Fruit fly (Drosophila melanogaster) whole organism, embryonic: Measurements from ENCODE around the gene CG5612.

Experiments used
- CG11093 ChIP-seq: fragments of 200-800 bp; sonication (Bioruptor generic); IDR thresholded peaks from 3 replicates; pipeline ENCODE4 v1.3.6; 2022; ENCODE audit warnings: missing biosample characterization, missing genetic modification characterization
- CG11504 ChIP-seq: fragments of 200-800 bp; sonication (Bioruptor generic); optimal IDR thresholded peaks from 3 replicates; lab custom pipeline; 2019; ENCODE audit warnings: missing biosample characterization, mild to moderate bottlenecking, missing genetic modification characterization, moderate library complexity
- CG12155 ChIP-seq: fragments of 200-800 bp; sonication (Bioruptor generic); optimal IDR thresholded peaks from 3 replicates; lab custom pipeline; 2016; ENCODE audit warnings: missing biosample characterization, missing genetic modification characterization
- CG12659 ChIP-seq: fragments of 200-800 bp; sonication (Bioruptor generic); optimal IDR thresholded peaks from 3 replicates; lab custom pipeline; 2017; ENCODE audit warnings: mild to moderate bottlenecking, missing biosample characterization, missing genetic modification reagents, missing genetic modification characterization
- CG12769 ChIP-seq: fragments of 200-800 bp; sonication (Bioruptor generic); optimal IDR thresholded peaks from 2 replicates; lab custom pipeline; 2019; ENCODE audit warnings: missing biosample characterization, mild to moderate bottlenecking, missing genetic modification characterization, moderate library complexity
- CG13123 ChIP-seq: fragments of 200-800 bp; sonication (Bioruptor generic); optimal IDR thresholded peaks from 2 replicates; lab custom pipeline; 2016; ENCODE audit warnings: missing biosample characterization, missing genetic modification characterization
- CG14441 ChIP-seq: fragments of 200-800 bp; sonication (Bioruptor generic); IDR thresholded peaks from 2 replicates; pipeline ENCODE4 v1.3.6; 2022; ENCODE audit warnings: missing biosample characterization, missing genetic modification characterization
- CG1602 ChIP-seq: fragments of 200-800 bp; sonication (Bioruptor generic); optimal IDR thresholded peaks from 3 replicates; lab custom pipeline; 2016; ENCODE audit warnings: missing biosample characterization, missing genetic modification characterization
- CG16815 ChIP-seq: fragments of 200-800 bp; sonication (Bioruptor generic); optimal IDR thresholded peaks from 3 replicates; lab custom pipeline; 2017; ENCODE audit warnings: missing biosample characterization, mild to moderate bottlenecking, missing genetic modification characterization
- CG18599 ChIP-seq: fragments of 200-800 bp; sonication (Bioruptor generic); optimal IDR thresholded peaks from 3 replicates; lab custom pipeline; 2017; ENCODE audit warnings: missing biosample characterization, missing genetic modification characterization, mild to moderate bottlenecking, moderate library complexity, missing genetic modification reagents
- CG2129 ChIP-seq: fragments of 200-800 bp; sonication (Bioruptor generic); IDR thresholded peaks from 2 replicates; pipeline ENCODE4 v1.3.6; 2022; ENCODE audit warnings: missing biosample characterization, missing genetic modification characterization; ENCODE audit not compliant: partially characterized antibody
- CG2199 ChIP-seq: fragments of 200-800 bp; sonication (Bioruptor generic); IDR thresholded peaks from 3 replicates; pipeline ENCODE4 v1.3.6; 2022; ENCODE audit warnings: missing biosample characterization, missing genetic modification characterization
- CG31365 ChIP-seq: fragments of 200-800 bp; sonication (Bioruptor generic); optimal IDR thresholded peaks from 2 replicates; lab custom pipeline; 2018; ENCODE audit warnings: missing biosample characterization, mild to moderate bottlenecking, missing genetic modification characterization
- CG3726 ChIP-seq: fragments of 200-800 bp; sonication (Bioruptor generic); IDR thresholded peaks from 3 replicates; pipeline ENCODE4, ENCODE4 v1.3.6; 2022; ENCODE audit warnings: missing biosample characterization, missing genetic modification characterization
- CG4328 ChIP-seq: fragments of 200-800 bp; sonication (Bioruptor generic); optimal IDR thresholded peaks from 3 replicates; lab custom pipeline; 2017; ENCODE audit warnings: missing biosample characterization, missing genetic modification reagents, missing genetic modification characterization
- CG5245 ChIP-seq: fragments of 200-800 bp; sonication (Bioruptor generic); optimal IDR thresholded peaks from 3 replicates; lab custom pipeline; 2016; ENCODE audit warnings: missing biosample characterization, missing genetic modification characterization
- CG6254 ChIP-seq: fragments of 200-800 bp; sonication (Bioruptor generic); optimal IDR thresholded peaks from 3 replicates; lab custom pipeline; 2017; ENCODE audit warnings: mild to moderate bottlenecking, missing biosample characterization, missing genetic modification reagents, missing genetic modification characterization
- CG7357 ChIP-seq: fragments of 200-800 bp; sonication (Bioruptor generic); IDR thresholded peaks from 3 replicates; pipeline ENCODE4 v1.3.6; 2022; ENCODE audit warnings: missing biosample characterization, missing genetic modification characterization
- CG7839 ChIP-seq: fragments of 200-800 bp; sonication (Bioruptor generic); optimal IDR thresholded peaks from 3 replicates; lab custom pipeline; 2018; ENCODE audit warnings: missing biosample characterization, mild to moderate bottlenecking, missing genetic modification characterization, moderate library complexity
- CG8281 ChIP-seq: fragments of 200-800 bp; sonication (Bioruptor generic); optimal IDR thresholded peaks from 2 replicates; lab custom pipeline; 2018; ENCODE audit warnings: missing biosample characterization, mild to moderate bottlenecking, missing genetic modification characterization, moderate library complexity
- CG8388 ChIP-seq: fragments of 200-800 bp; sonication (Bioruptor generic); optimal IDR thresholded peaks from 2 replicates; lab custom pipeline; 2019; ENCODE audit warnings: missing biosample characterization, mild to moderate bottlenecking, missing genetic modification characterization, moderate library complexity
- CG9727 ChIP-seq: fragments of 200-800 bp; sonication (Bioruptor generic); optimal IDR thresholded peaks from 3 replicates; lab custom pipeline; 2017; ENCODE audit warnings: missing biosample characterization, mild to moderate bottlenecking, missing genetic modification characterization
- CG9817 ChIP-seq: fragments of 200-800 bp; sonication (Bioruptor generic); optimal IDR thresholded peaks from 2 replicates; lab custom pipeline; 2018; ENCODE audit warnings: missing biosample characterization, mild to moderate bottlenecking, missing genetic modification characterization, moderate library complexity
- Dbx ChIP-seq: fragments of 200-800 bp; sonication (Bioruptor generic); IDR thresholded peaks from 3 replicates; pipeline ENCODE4 v1.3.6; 2022; ENCODE audit warnings: missing biosample characterization, missing genetic modification characterization
- Dek ChIP-seq: fragments of 200-800 bp; sonication (Bioruptor generic); optimal IDR thresholded peaks from 3 replicates; lab custom pipeline; 2019; ENCODE audit warnings: missing biosample characterization, mild to moderate bottlenecking, missing genetic modification characterization, moderate library complexity
- Hr51 ChIP-seq, 2 experiments: fragments of 200-800 bp; sonication (Bioruptor generic); optimal IDR thresholded peaks; 2 replicates in 1 of 2; 3 replicates in 1 of 2; lab custom pipeline; 2016 to 2018; ENCODE audit warnings: missing biosample characterization in 2 of 2, missing genetic modification characterization in 2 of 2, mild to moderate bottlenecking in 1 of 2, moderate library complexity in 1 of 2
- Kr ChIP-seq: fragments of 200-800 bp; sonication (Bioruptor generic); optimal IDR thresholded peaks from 2 replicates; lab custom pipeline; 2017; ENCODE audit warnings: missing biosample characterization, mild to moderate bottlenecking, missing genetic modification characterization
- Lhr ChIP-seq: fragments of 200-800 bp; sonication (Bioruptor generic); optimal IDR thresholded peaks from 3 replicates; lab custom pipeline; 2017; ENCODE audit warnings: mild to moderate bottlenecking, missing biosample characterization, missing genetic modification reagents, missing genetic modification characterization
- Max ChIP-seq: fragments of 200-800 bp; sonication (Bioruptor generic); optimal IDR thresholded peaks from 2 replicates; lab custom pipeline; 2016; ENCODE audit warnings: missing biosample characterization, mild to moderate bottlenecking, missing genetic modification characterization
- NFAT ChIP-seq: fragments of 200-800 bp; sonication (Bioruptor generic); IDR thresholded peaks from 2 replicates; pipeline ENCODE4 v1.3.6; 2022; ENCODE audit warnings: missing biosample characterization, missing genetic modification characterization
- Pdp1 ChIP-seq, 2 experiments: fragments of 200-800 bp; sonication (Bioruptor generic); optimal IDR thresholded peaks; 3 replicates each; lab custom pipeline; 2016; ENCODE audit warnings: missing biosample characterization in 2 of 2, missing genetic modification characterization in 2 of 2, mild to moderate bottlenecking in 1 of 2, moderate library complexity in 1 of 2
- Scr ChIP-seq: fragments of 200-800 bp; sonication (Bioruptor generic); IDR thresholded peaks from 2 replicates; pipeline ENCODE4 v1.3.6; 2022; ENCODE audit warnings: missing biosample characterization, missing genetic modification characterization; ENCODE audit not compliant: partially characterized antibody
- Usf ChIP-seq: fragments of 200-800 bp; sonication (Bioruptor generic); optimal IDR thresholded peaks from 2 replicates; lab custom pipeline; 2017; ENCODE audit warnings: missing genotype, missing biosample characterization, missing genetic modification characterization
- cato ChIP-seq: fragments of 200-800 bp; sonication (Bioruptor generic); optimal IDR thresholded peaks from 2 replicates; lab custom pipeline; 2016; ENCODE audit warnings: missing biosample characterization, missing genetic modification characterization, borderline replicate concordance
- crol ChIP-seq: fragments of 200-800 bp; sonication (Bioruptor generic); IDR thresholded peaks from 2 replicates; pipeline ENCODE4 v1.3.6; 2022; ENCODE audit warnings: missing biosample characterization, missing genetic modification characterization
- eyg ChIP-seq: fragments of 200-800 bp; sonication (Bioruptor generic); optimal IDR thresholded peaks from 3 replicates; lab custom pipeline; 2016; ENCODE audit warnings: missing biosample characterization, missing genetic modification characterization
- gem ChIP-seq: fragments of 200-800 bp; sonication (Bioruptor generic); optimal IDR thresholded peaks from 2 replicates; lab custom pipeline; 2019; ENCODE audit warnings: missing biosample characterization, mild to moderate bottlenecking, missing genetic modification characterization, moderate library complexity
- grau ChIP-seq: fragments of 200-800 bp; optimal IDR thresholded peaks from 3 replicates; lab custom pipeline; 2019; ENCODE audit warnings: missing biosample characterization, mild to moderate bottlenecking, missing genetic modification characterization, moderate library complexity
- ind ChIP-seq: fragments of 200-800 bp; sonication (Bioruptor generic); optimal IDR thresholded peaks from 3 replicates; lab custom pipeline; 2016; ENCODE audit warnings: missing biosample characterization, missing genetic modification characterization
- lab ChIP-seq: fragments of 200-800 bp; sonication (Bioruptor generic); optimal IDR thresholded peaks from 3 replicates; lab custom pipeline; 2017; ENCODE audit warnings: missing biosample characterization, missing genetic modification characterization, mild to moderate bottlenecking, moderate library complexity, missing genetic modification reagents
- pnt ChIP-seq: fragments of 200-800 bp; sonication (Bioruptor generic); optimal IDR thresholded peaks from 3 replicates; lab custom pipeline; 2016; ENCODE audit warnings: missing biosample characterization, missing genetic modification characterization
- pzg ChIP-seq: fragments of 200-800 bp; sonication (Bioruptor generic); optimal IDR thresholded peaks from 3 replicates; lab custom pipeline; 2018; ENCODE audit warnings: missing biosample characterization, mild to moderate bottlenecking, missing genetic modification characterization, moderate library complexity
- row ChIP-seq: fragments of 200-800 bp; sonication (Bioruptor generic); IDR thresholded peaks from 3 replicates; pipeline ENCODE4 v1.3.6; 2022; ENCODE audit warnings: missing biosample characterization, missing genetic modification characterization
- schlank ChIP-seq: fragments of 200-800 bp; sonication (Bioruptor generic); optimal IDR thresholded peaks from 2 replicates; lab custom pipeline; 2018; ENCODE audit warnings: missing biosample characterization, mild to moderate bottlenecking, missing genetic modification characterization
- sens ChIP-seq: fragments of 200-800 bp; sonication (Bioruptor generic); peaks from one replicate; lab custom pipeline; 2016; ENCODE audit warnings: missing biosample characterization, missing genetic modification characterization
- vnd ChIP-seq: fragments of 200-800 bp; sonication (Bioruptor generic); IDR thresholded peaks from 3 replicates; pipeline ENCODE4 v1.3.6; 2022; ENCODE audit warnings: missing biosample characterization, missing genetic modification characterization; ENCODE audit not compliant: partially characterized antibody
- zf30C ChIP-seq: fragments of 200-800 bp; sonication (Bioruptor generic); optimal IDR thresholded peaks from 3 replicates; lab custom pipeline; 2018; ENCODE audit warnings: missing biosample characterization, mild to moderate bottlenecking, missing genetic modification characterization

CG5612 gene

DNA sequence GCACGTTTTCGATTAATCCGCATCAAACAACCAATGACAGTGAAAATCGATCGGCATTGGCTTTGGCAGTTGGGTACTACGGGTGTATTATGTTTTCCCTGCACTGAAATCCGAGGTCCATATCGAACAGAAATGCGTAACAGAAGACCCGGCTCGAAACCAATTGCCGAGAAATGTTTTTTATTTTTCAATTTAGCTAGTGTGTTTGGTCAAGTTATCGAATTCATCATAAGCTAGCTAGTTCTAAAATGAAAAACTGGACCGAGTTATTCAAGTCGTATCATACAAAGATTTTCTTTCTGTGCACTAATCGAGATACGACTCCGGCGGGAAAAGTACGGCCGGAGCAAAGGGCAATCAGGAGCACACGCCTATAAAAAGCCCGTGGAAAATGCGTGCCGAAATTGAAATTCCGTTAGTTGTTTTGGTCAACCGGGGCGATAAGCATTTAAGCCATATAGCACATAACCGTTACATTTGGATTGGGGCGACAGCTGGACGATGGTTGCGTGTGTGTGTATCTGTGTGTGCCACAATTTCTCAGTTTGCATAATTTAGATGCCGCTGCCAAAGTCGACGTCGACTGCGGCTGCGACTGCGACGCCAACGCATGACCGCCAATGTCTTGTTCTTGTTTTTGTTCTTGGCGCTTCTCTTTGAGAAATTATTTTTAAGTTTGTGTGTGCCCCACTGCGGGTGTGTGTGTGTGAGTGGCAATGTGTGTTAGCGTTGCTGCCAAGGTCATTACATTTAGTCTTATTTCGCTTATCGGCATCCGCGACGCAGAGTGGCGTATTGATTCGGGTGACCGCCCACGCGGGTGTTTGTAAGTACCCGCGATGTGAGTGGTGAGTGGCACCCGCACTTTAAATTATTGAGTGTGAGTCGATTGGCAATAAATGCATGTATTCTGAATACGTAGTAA lies 16.4 kb downstream of the CG5612 start (continued):
- TF ChIP-seq Pdp1 (GFP tag; optimal IDR thresholded peaks at IDR 0.05; lab: Kevin White, UChicago) (peak in 1 of 2 experiments; percentile 55), Kr (no peak)

DNA sequence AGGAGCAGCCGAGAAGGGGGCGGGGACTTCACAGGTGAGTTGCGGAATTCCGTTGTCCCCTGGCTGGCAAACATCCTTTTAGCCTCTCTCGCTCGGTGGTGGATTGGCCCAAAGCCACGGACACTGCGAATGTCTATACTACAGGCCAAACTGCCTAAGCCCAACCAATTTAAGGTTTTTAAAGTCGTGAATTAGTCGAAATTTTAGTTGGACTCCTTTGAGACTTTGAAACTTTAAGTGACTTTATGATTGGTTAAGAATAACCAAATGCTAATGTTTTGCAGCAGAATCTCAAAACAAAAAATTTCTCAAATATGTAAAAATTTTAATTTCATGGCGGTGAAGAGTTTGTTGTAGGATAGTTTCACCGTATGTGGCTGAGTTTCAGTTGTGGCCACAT lies 17.3 kb downstream of the CG5612 start:
- TF ChIP-seq lab (peak; percentile 3), CG8388 (no peak), eyg (GFP tag; lab: Kevin White, UChicago) (no peak), CG31365 (tag; lab: Kevin White, UChicago) (no peak), vnd (GFP tag; lab: Robert Waterston, UW) (no peak), CG8281 (no peak), zf30C (GFP tag; lab: Kevin White, UChicago) (no peak), row (peak; percentile 39), CG2129 (GFP tag; lab: Robert Waterston, UW) (no peak), CG11093 (GFP tag; lab: Robert Waterston, UW) (no peak), CG6254 (GFP tag; lab: Kevin White, UChicago) (no peak), gem (tag; lab: Kevin White, UChicago) (peak; percentile 22), crol (GFP tag; lab: Robert Waterston, UW) (no peak), CG2199 (GFP tag; lab: Robert Waterston, UW) (no peak), CG9817 (tag; lab: Kevin White, UChicago) (no peak), Usf (GFP tag; lab: Kevin White, UChicago) (no peak), CG13123 (GFP tag; lab: Kevin White, UChicago) (no peak), ind (GFP tag; lab: Kevin White, UChicago) (no peak), cato (GFP tag; lab: Kevin White, UChicago) (no peak), CG12769 (tag; lab: Kevin White, UChicago) (no peak), CG12659 (no peak), CG5245 (GFP tag; lab: Kevin White, UChicago) (no peak), sens (GFP tag; lab: Kevin White, UChicago) (peak; percentile 50), Dbx (GFP tag; lab: Robert Waterston, UW) (no peak), CG7839 (tag; lab: Kevin White, UChicago) (peak; percentile 16), CG4328 (GFP tag; lab: Kevin White, UChicago) (no peak), CG14441 (GFP tag; lab: Robert Waterston, UW) (no peak), pzg (GFP tag; lab: Kevin White, UChicago) (no peak), CG3726 (no peak), Max (GFP tag; lab: Kevin White, UChicago) (no peak), CG7357 (GFP tag; lab: Robert Waterston, UW) (no peak), grau (peak; percentile 68), CG12155 (GFP tag; lab: Kevin White, UChicago) (no peak), CG1602 (no peak), CG16815 (no peak), Scr (no peak), NFAT (no peak), Lhr (no peak), schlank (tag; lab: Kevin White, UChicago) (no peak), CG11504 (no peak), CG9727 (GFP tag; lab: Kevin White, UChicago) (no peak), CG18599 (GFP tag; lab: Kevin White, UChicago) (no peak), Hr51 (GFP tag; optimal IDR thresholded peaks at IDR 0.05; lab: Kevin White, UChicago) (no peak), Dek (tag; lab: Kevin White, UChicago) (no peak), pnt (GFP tag; lab: Kevin White, UChicago) (no peak)
